Fruit fly (Drosophila melanogaster) whole organism, embryonic: Measurements from ENCODE around the gene Cap-D2.

Source experiments
- ATbp ChIP-seq: fragments of 200-800 bp; sonication (Bioruptor generic); optimal IDR thresholded peaks from 2 replicates; lab custom pipeline; 2017; ENCODE audit warnings: missing biosample characterization, mild to moderate bottlenecking, missing genetic modification characterization, missing genetic modification reagents
- Abd-B ChIP-seq: fragments of 200-800 bp; sonication (Bioruptor generic); optimal IDR thresholded peaks from 2 replicates; lab custom pipeline; 2018; ENCODE audit warnings: missing biosample characterization, mild to moderate bottlenecking, missing genetic modification characterization, moderate library complexity
- Asciz ChIP-seq: fragments of 200-800 bp; sonication (Bioruptor generic); optimal IDR thresholded peaks from 2 replicates; lab custom pipeline; 2017; ENCODE audit warnings: missing biosample characterization, mild to moderate bottlenecking, missing genetic modification characterization, missing genetic modification reagents
- BEAF-32 ChIP-seq: fragments of 200-800 bp; sonication (Bioruptor generic); optimal IDR thresholded peaks from 3 replicates; lab custom pipeline; 2017; ENCODE audit warnings: missing biosample characterization, missing genetic modification characterization, mild to moderate bottlenecking, moderate library complexity, missing genetic modification reagents
- Bdp1 ChIP-seq: fragments of 200-800 bp; sonication (Bioruptor generic); optimal IDR thresholded peaks from 3 replicates; lab custom pipeline; 2016; ENCODE audit warnings: missing biosample characterization, missing genetic modification characterization
- BtbVII ChIP-seq: fragments of 200-800 bp; sonication (Bioruptor generic); optimal IDR thresholded peaks from 3 replicates; lab custom pipeline; 2017; ENCODE audit warnings: missing biosample characterization, mild to moderate bottlenecking, missing genetic modification characterization
- CG10267 ChIP-seq: fragments of 200-800 bp; sonication (Bioruptor generic); optimal IDR thresholded peaks from 2 replicates; lab custom pipeline; 2018; ENCODE audit warnings: missing biosample characterization, mild to moderate bottlenecking, missing genetic modification characterization, moderate library complexity
- CG12071 ChIP-seq: fragments of 200-800 bp; sonication (Bioruptor generic); optimal IDR thresholded peaks from 3 replicates; lab custom pipeline; 2018; ENCODE audit warnings: missing biosample characterization, mild to moderate bottlenecking, missing genetic modification characterization
- CG13624 ChIP-seq: fragments of 200-800 bp; sonication (Bioruptor generic); optimal IDR thresholded peaks from 2 replicates; lab custom pipeline; 2016; ENCODE audit warnings: missing biosample characterization, missing genetic modification characterization
- CG14667 ChIP-seq: fragments of 200-800 bp; sonication (Bioruptor generic); IDR thresholded peaks from 2 replicates; pipeline ENCODE4 v1.3.6; 2022; ENCODE audit warnings: missing biosample characterization, missing genetic modification characterization
- CG16779 ChIP-seq: fragments of 200-800 bp; sonication (Bioruptor generic); IDR thresholded peaks from 2 replicates; pipeline ENCODE4 v1.3.6; 2022; ENCODE audit warnings: missing biosample characterization, missing genetic modification characterization
- CG18619 ChIP-seq: fragments of 200-800 bp; sonication (Bioruptor generic); optimal IDR thresholded peaks from 3 replicates; lab custom pipeline; 2017; ENCODE audit warnings: missing biosample characterization, mild to moderate bottlenecking, missing genetic modification characterization
- CG2202 ChIP-seq: fragments of 200-800 bp; sonication (Bioruptor generic); optimal IDR thresholded peaks from 2 replicates; lab custom pipeline; 2018; ENCODE audit warnings: missing biosample characterization, mild to moderate bottlenecking, missing genetic modification characterization
- CG30431 ChIP-seq: fragments of 200-800 bp; sonication (Bioruptor generic); optimal IDR thresholded peaks from 2 replicates; lab custom pipeline; 2017; ENCODE audit warnings: missing biosample characterization, missing genetic modification characterization
- CG3065 ChIP-seq: fragments of 200-800 bp; sonication (Bioruptor generic); optimal IDR thresholded peaks from 2 replicates; lab custom pipeline; 2016; ENCODE audit warnings: missing biosample characterization, missing genetic modification characterization
- CG32532 ChIP-seq: fragments of 200-800 bp; sonication (Bioruptor generic); IDR thresholded peaks from 2 replicates; pipeline ENCODE4 v1.3.6; 2022; ENCODE audit warnings: missing biosample characterization, missing genetic modification characterization
- CG34422 ChIP-seq: fragments of 200-800 bp; sonication (Bioruptor generic); IDR thresholded peaks from 3 replicates; pipeline ENCODE4 v1.3.6; 2022; ENCODE audit warnings: missing biosample characterization, missing genetic modification characterization
- CG6683 ChIP-seq: fragments of 200-800 bp; sonication (Bioruptor generic); optimal IDR thresholded peaks from 2 replicates; lab custom pipeline; 2017; ENCODE audit warnings: missing biosample characterization, mild to moderate bottlenecking, missing genetic modification characterization, missing genetic modification reagents
- CG6689 ChIP-seq: fragments of 200-800 bp; sonication (Bioruptor generic); IDR thresholded peaks from 2 replicates; pipeline ENCODE4 v1.3.6; 2022; ENCODE audit warnings: missing biosample characterization, missing genetic modification characterization
- CG7357 ChIP-seq: fragments of 200-800 bp; sonication (Bioruptor generic); IDR thresholded peaks from 3 replicates; pipeline ENCODE4 v1.3.6; 2022; ENCODE audit warnings: missing biosample characterization, missing genetic modification characterization
- CG8388 ChIP-seq: fragments of 200-800 bp; sonication (Bioruptor generic); optimal IDR thresholded peaks from 2 replicates; lab custom pipeline; 2019; ENCODE audit warnings: missing biosample characterization, mild to moderate bottlenecking, missing genetic modification characterization, moderate library complexity
- CG8478 ChIP-seq: fragments of >200 bp; optimal IDR thresholded peaks from 2 replicates; lab custom pipeline; 2018
- Camta ChIP-seq: fragments of 200-800 bp; sonication (Bioruptor generic); optimal IDR thresholded peaks from 2 replicates; lab custom pipeline; 2016; ENCODE audit warnings: missing biosample characterization, missing genetic modification characterization
- Chrac-16 ChIP-seq: fragments of 200-800 bp; sonication (Bioruptor generic); optimal IDR thresholded peaks from 3 replicates; lab custom pipeline; 2016; ENCODE audit warnings: missing biosample characterization, missing genetic modification characterization
- CkIIα-i1 ChIP-seq: fragments of 200-800 bp; sonication (Bioruptor generic); IDR thresholded peaks from 2 replicates; pipeline ENCODE4 v1.3.6; 2022; ENCODE audit warnings: missing biosample characterization, missing genetic modification characterization
- Dp ChIP-seq: fragments of 200-800 bp; sonication (Bioruptor generic); optimal IDR thresholded peaks from 2 replicates; lab custom pipeline; 2018; ENCODE audit warnings: missing biosample characterization, mild to moderate bottlenecking, missing genetic modification characterization, moderate library complexity
- Dref ChIP-seq: fragments of 200-800 bp; sonication (Bioruptor generic); IDR thresholded peaks from 2 replicates; pipeline ENCODE4 v1.3.6; 2022; ENCODE audit warnings: missing biosample characterization, missing genetic modification characterization
- Ets65A ChIP-seq: fragments of 200-800 bp; sonication (Bioruptor generic); peaks from one replicate; lab custom pipeline; 2016; ENCODE audit warnings: missing biosample characterization, missing genetic modification characterization
- Fer3 ChIP-seq: fragments of 200-800 bp; sonication (Bioruptor generic); optimal IDR thresholded peaks from 2 replicates; lab custom pipeline; 2018; ENCODE audit warnings: missing biosample characterization, mild to moderate bottlenecking, missing genetic modification characterization, moderate library complexity
- HLH3B ChIP-seq: fragments of 200-800 bp; sonication (Bioruptor generic); IDR thresholded peaks from 2 replicates; pipeline ENCODE4 v1.3.6; 2022; ENCODE audit warnings: missing biosample characterization, missing genetic modification characterization
- HLH4C ChIP-seq: fragments of 200-800 bp; sonication (Bioruptor generic); IDR thresholded peaks from 3 replicates; pipeline ENCODE4 v1.3.6; 2022; ENCODE audit warnings: missing biosample characterization, missing genetic modification characterization; ENCODE audit not compliant: partially characterized antibody
- Oaz ChIP-seq: fragments of 200-800 bp; sonication (Bioruptor generic); IDR thresholded peaks from 2 replicates; pipeline ENCODE4 v1.3.6; 2022; ENCODE audit warnings: missing biosample characterization, missing genetic modification characterization
- Oli ChIP-seq: fragments of 200-800 bp; sonication (Bioruptor generic); optimal IDR thresholded peaks from 2 replicates; lab custom pipeline; 2018; ENCODE audit warnings: missing biosample characterization, mild to moderate bottlenecking, missing genetic modification characterization, moderate library complexity
- chif ChIP-seq, 2 experiments: fragments of 200-800 bp; sonication (Bioruptor generic); optimal IDR thresholded peaks; 3 replicates each; lab custom pipeline; 2016; ENCODE audit warnings: missing biosample characterization in 2 of 2, missing genetic modification characterization in 2 of 2
- crol ChIP-seq: fragments of 200-800 bp; sonication (Bioruptor generic); IDR thresholded peaks from 2 replicates; pipeline ENCODE4 v1.3.6; 2022; ENCODE audit warnings: missing biosample characterization, missing genetic modification characterization
- dan ChIP-seq: fragments of 200-800 bp; sonication (Bioruptor generic); IDR thresholded peaks from 2 replicates; pipeline ENCODE4 v1.3.6; 2022; ENCODE audit warnings: missing biosample characterization, missing genetic modification characterization
- dmrt11E ChIP-seq: fragments of 200-800 bp; sonication (Bioruptor generic); optimal IDR thresholded peaks from 3 replicates; lab custom pipeline; 2018; ENCODE audit warnings: missing biosample characterization, mild to moderate bottlenecking, missing genetic modification characterization, moderate library complexity
- fd96Cb ChIP-seq: fragments of 200-800 bp; sonication (Bioruptor generic); optimal IDR thresholded peaks from 2 replicates; lab custom pipeline; 2018; ENCODE audit warnings: missing biosample characterization, mild to moderate bottlenecking, missing genetic modification characterization, moderate library complexity
- gem ChIP-seq: fragments of 200-800 bp; sonication (Bioruptor generic); optimal IDR thresholded peaks from 2 replicates; lab custom pipeline; 2019; ENCODE audit warnings: missing biosample characterization, mild to moderate bottlenecking, missing genetic modification characterization, moderate library complexity
- h ChIP-seq: fragments of >200 bp; optimal IDR thresholded peaks from 2 replicates; lab custom pipeline; 2017
- jumu ChIP-seq: fragments of 200-800 bp; sonication (Bioruptor generic); optimal IDR thresholded peaks from 3 replicates; lab custom pipeline; 2016; ENCODE audit warnings: missing biosample characterization, missing genetic modification characterization
- nerfin-1 ChIP-seq: fragments of 200-800 bp; sonication (Bioruptor generic); optimal IDR thresholded peaks from 3 replicates; lab custom pipeline; 2019; ENCODE audit warnings: missing biosample characterization, mild to moderate bottlenecking, missing genetic modification characterization, moderate library complexity
- otp ChIP-seq: fragments of 200-800 bp; sonication (Bioruptor generic); IDR thresholded peaks from 3 replicates; pipeline ENCODE4, ENCODE4 v1.3.6; 2022; ENCODE audit warnings: missing biosample characterization, missing genetic modification characterization
- pb ChIP-seq: fragments of 200-800 bp; sonication (Bioruptor generic); optimal IDR thresholded peaks from 3 replicates; lab custom pipeline; 2016; ENCODE audit warnings: missing biosample characterization, missing genetic modification characterization
- prd ChIP-seq, 3 experiments: fragments of >200 bp in 2 of 3; fragments of 200-800 bp in 1 of 3; sonication (Bioruptor generic) in 1 of 3; optimal IDR thresholded peaks in 2 of 3; IDR thresholded peaks in 1 of 3; 2 replicates in 2 of 3; 3 replicates in 1 of 3; pipeline versions ENCODE4 v1.3.6 to Lab custom; 2017 to 2022; ENCODE audit warnings: missing biosample characterization in 1 of 3, missing genetic modification characterization in 1 of 3
- pzg ChIP-seq: fragments of 200-800 bp; sonication (Bioruptor generic); optimal IDR thresholded peaks from 3 replicates; lab custom pipeline; 2018; ENCODE audit warnings: missing biosample characterization, mild to moderate bottlenecking, missing genetic modification characterization, moderate library complexity
- seq ChIP-seq: fragments of 200-800 bp; sonication (Bioruptor generic); IDR thresholded peaks from 2 replicates; pipeline ENCODE4 v1.3.6; 2022; ENCODE audit warnings: missing biosample characterization, missing genetic modification characterization
- sim ChIP-seq: fragments of 200-800 bp; sonication (Bioruptor generic); IDR thresholded peaks from 2 replicates; pipeline ENCODE4 v1.3.6; 2022; ENCODE audit warnings: missing biosample characterization, missing genetic modification characterization
- stwl ChIP-seq: fragments of 200-800 bp; sonication (Bioruptor generic); optimal IDR thresholded peaks from 3 replicates; lab custom pipeline; 2018; ENCODE audit warnings: missing biosample characterization, mild to moderate bottlenecking, missing genetic modification characterization, moderate library complexity
- ttk ChIP-seq: fragments of 200-800 bp; sonication (Bioruptor generic); IDR thresholded peaks from 2 replicates; pipeline ENCODE4 v2.1.2; 2022; ENCODE audit warnings: missing biosample characterization, missing genetic modification characterization
- vvl ChIP-seq: fragments of 200-800 bp; sonication (Bioruptor generic); IDR thresholded peaks from 2 replicates; pipeline ENCODE4 v1.3.6; 2022; ENCODE audit warnings: missing biosample characterization, missing genetic modification characterization
- zfh2 ChIP-seq: fragments of 200-800 bp; sonication (Bioruptor generic); optimal IDR thresholded peaks from 2 replicates; lab custom pipeline; 2016; ENCODE audit warnings: missing biosample characterization, missing genetic modification characterization

The Cap-D2 gene

dm6 chr3R:29711434-29711833, 36.0 kb downstream of the Cap-D2 start (continued):
- TF ChIP-seq nerfin-1 (tag; lab: Kevin White, UChicago) (no peak), CG8478 (no peak), crol (no peak), stwl (no peak), CG18619 (GFP tag; lab: Kevin White, UChicago) (no peak), CkIIα-i1 (GFP tag; lab: Robert Waterston, UW) (no peak), CG6689 (GFP tag; lab: Robert Waterston, UW) (0 out of 2 replicates have a peak, but pooled peaks have one; percentile 5), CG14667 (GFP tag; lab: Robert Waterston, UW) (no peak), ATbp (GFP tag; lab: Kevin White, UChicago) (no peak), Abd-B (peak; percentile 14), Dp (GFP tag; lab: Kevin White, UChicago) (no peak), prd (optimal IDR thresholded peaks at IDR 0.05; lab: Kevin White, UChicago) (no peak), prd (GFP tag; IDR thresholded peaks at IDR 0.05; lab: Robert Waterston, UW) (peak; percentile 55; the same call in 2 of the 3 replicates), CG32532 (GFP tag; lab: Robert Waterston, UW) (no peak), jumu (GFP tag; lab: Kevin White, UChicago) (no peak), gem (tag; lab: Kevin White, UChicago) (peak; percentile 35), chif (GFP tag; optimal IDR thresholded peaks at IDR 0.05; lab: Kevin White, UChicago) (peak in 1 of 2 experiments; percentile 27), CG16779 (GFP tag; lab: Robert Waterston, UW) (no peak), dan (GFP tag; lab: Robert Waterston, UW) (no peak), sim (no peak), Dref (no peak), h (lab: Kevin White, UChicago) (no peak), dmrt11E (tag; lab: Kevin White, UChicago) (peak; percentile 46), CG2202 (no peak), pzg (GFP tag; lab: Kevin White, UChicago) (no peak), HLH4C (no peak), pb (no peak), Camta (GFP tag; lab: Kevin White, UChicago) (peak; percentile 2), Chrac-16 (GFP tag; lab: Kevin White, UChicago) (no peak), CG10267 (tag; lab: Kevin White, UChicago) (no peak), CG30431 (GFP tag; lab: Kevin White, UChicago) (peak; percentile 7), BEAF-32 (no peak), Fer3 (tag; lab: Kevin White, UChicago) (no peak), HLH3B (GFP tag; lab: Robert Waterston, UW) (no peak), vvl (GFP tag; lab: Robert Waterston, UW) (0 out of 2 replicates have a peak, but pooled peaks have one; percentile 17), CG7357 (GFP tag; lab: Robert Waterston, UW) (no peak), Bdp1 (GFP tag; lab: Kevin White, UChicago) (no peak), Asciz (GFP tag; lab: Kevin White, UChicago) (no peak), seq (GFP tag; lab: Robert Waterston, UW) (no peak), Ets65A (GFP tag; lab: Kevin White, UChicago) (no peak), CG3065 (GFP tag; lab: Kevin White, UChicago) (no peak), CG34422 (GFP tag; lab: Robert Waterston, UW) (0 out of 3 replicates have a peak, but pooled peaks have one; percentile 30), CG12071 (GFP tag; lab: Kevin White, UChicago) (no peak), Oaz (GFP tag; lab: Robert Waterston, UW) (no peak), fd96Cb (tag; lab: Kevin White, UChicago) (peak; percentile 3), Oli (tag; lab: Kevin White, UChicago) (peak; percentile 18), otp (GFP tag; lab: Robert Waterston, UW) (0 out of 3 replicates have a peak, but pooled peaks have one; percentile 7), CG8388 (GFP tag; lab: Kevin White, UChicago) (no peak), zfh2 (no peak), BtbVII (GFP tag; lab: Kevin White, UChicago) (no peak), CG6683 (GFP tag; lab: Kevin White, UChicago) (no peak), ttk (peak; percentile 41; the same call in 1 of the 2 replicates), CG13624 (GFP tag; lab: Kevin White, UChicago) (no peak)
